Worm (Caenorhabditis elegans) whole organism, late embryonic: ENCODE measurements around the gene Y73F8A.5.

Source experiments
- K02D7.2 ChIP-seq: sonication (generic microtip); optimal IDR thresholded peaks from 2 replicates; lab custom pipeline; 2017; ENCODE audit warnings: mild to moderate bottlenecking, missing genetic modification characterization, missing compliant biosample characterization
- K09A11.1 ChIP-seq: sonication (generic microtip); optimal IDR thresholded peaks from 2 replicates; lab custom pipeline; 2017; ENCODE audit warnings: antibody characterized with exemption, mild to moderate bottlenecking, missing genetic modification characterization, missing compliant biosample characterization; ENCODE audit not compliant: insufficient read depth
- T23F11.4 ChIP-seq: fragments of 200-800 bp; sonication (Bioruptor generic); optimal IDR thresholded peaks from 2 replicates; lab custom pipeline; 2018; ENCODE audit warnings: mild to moderate bottlenecking, missing genetic modification characterization, missing compliant biosample characterization
- ama-1 ChIP-seq: fragments of 150-350 bp; optimal IDR thresholded peaks from 2 replicates; lab custom pipeline; 2014
- ceh-14 ChIP-seq: sonication (generic microtip); optimal IDR thresholded peaks from 2 replicates; lab custom pipeline; 2016; ENCODE audit warnings: missing genotype, missing genetic modification characterization, missing compliant biosample characterization
- ceh-22 ChIP-seq: sonication (generic microtip); optimal IDR thresholded peaks from 2 replicates; lab custom pipeline; 2017; ENCODE audit warnings: missing biosample characterization, missing genetic modification characterization
- ceh-24 ChIP-seq: sonication (generic microtip); optimal IDR thresholded peaks from 2 replicates; lab custom pipeline; 2016; ENCODE audit warnings: mild to moderate bottlenecking, missing genetic modification characterization, missing compliant biosample characterization
- ceh-31 ChIP-seq: sonication (generic microtip); optimal IDR thresholded peaks from 2 replicates; lab custom pipeline; 2016; ENCODE audit warnings: missing genetic modification characterization, missing compliant biosample characterization
- ceh-48 ChIP-seq: sonication (generic microtip); optimal IDR thresholded peaks from 2 replicates; lab custom pipeline; 2016; ENCODE audit warnings: missing genetic modification characterization, inconsistent platforms, missing compliant biosample characterization
- ceh-6 ChIP-seq: fragments of 200-800 bp; sonication (Bioruptor generic); optimal IDR thresholded peaks from 2 replicates; lab custom pipeline; 2018; ENCODE audit warnings: mild to moderate bottlenecking, missing genetic modification characterization, missing compliant biosample characterization
- ceh-9 ChIP-seq: sonication (generic microtip); optimal IDR thresholded peaks from 2 replicates; lab custom pipeline; 2016; ENCODE audit warnings: mild to moderate bottlenecking, missing genetic modification characterization, inconsistent platforms, missing compliant biosample characterization
- che-1 ChIP-seq: sonication (generic microtip); optimal IDR thresholded peaks from 2 replicates; lab custom pipeline; 2016; ENCODE audit warnings: mild to moderate bottlenecking, missing genetic modification characterization, missing compliant biosample characterization
- dve-1 ChIP-seq: sonication (generic microtip); optimal IDR thresholded peaks from 2 replicates; lab custom pipeline; 2017; ENCODE audit warnings: antibody characterized with exemption, mild to moderate bottlenecking, missing genetic modification characterization, missing compliant biosample characterization
- ets-4 ChIP-seq: sonication (generic microtip); optimal IDR thresholded peaks from 2 replicates; lab custom pipeline; 2016; ENCODE audit warnings: missing genetic modification characterization, missing compliant biosample characterization
- eyg-1 ChIP-seq: sonication (generic microtip); optimal IDR thresholded peaks from 2 replicates; lab custom pipeline; 2016; ENCODE audit warnings: missing genotype, missing genetic modification characterization, missing compliant biosample characterization
- fax-1 ChIP-seq: sonication (generic microtip); optimal IDR thresholded peaks from 2 replicates; lab custom pipeline; 2016; ENCODE audit warnings: missing genotype, missing genetic modification characterization, missing compliant biosample characterization
- fkh-10 ChIP-seq: fragments of 150-350 bp; optimal IDR thresholded peaks from 2 replicates; lab custom pipeline; 2014; ENCODE audit warnings: missing biosample characterization, missing genetic modification reagents, missing genetic modification characterization
- hlh-6 ChIP-seq: sonication (generic microtip); optimal IDR thresholded peaks from 2 replicates; lab custom pipeline; 2016; ENCODE audit warnings: missing genotype, missing genetic modification characterization, missing compliant biosample characterization
- hlh-8 ChIP-seq: sonication (generic microtip); optimal IDR thresholded peaks from 2 replicates; lab custom pipeline; 2016; ENCODE audit warnings: missing genotype, missing genetic modification characterization, missing compliant biosample characterization
- lim-6 ChIP-seq: sonication (generic microtip); optimal IDR thresholded peaks from 2 replicates; lab custom pipeline; 2016; ENCODE audit warnings: missing genetic modification characterization, missing compliant biosample characterization
- madf-2 ChIP-seq: sonication (generic microtip); optimal IDR thresholded peaks from 2 replicates; lab custom pipeline; 2017; ENCODE audit warnings: missing genetic modification characterization, missing compliant biosample characterization
- mec-3 ChIP-seq: sonication (generic microtip); optimal IDR thresholded peaks from 2 replicates; lab custom pipeline; 2016; ENCODE audit warnings: borderline replicate concordance, missing genetic modification characterization, missing compliant biosample characterization
- nfya-1 ChIP-seq: sonication (generic microtip); optimal IDR thresholded peaks from 2 replicates; lab custom pipeline; 2017; ENCODE audit warnings: missing genetic modification characterization, mild to moderate bottlenecking, missing compliant biosample characterization, antibody characterized with exemption, moderate library complexity
- nhr-11 ChIP-seq: fragments of 150-350 bp; optimal IDR thresholded peaks from 2 replicates; lab custom pipeline; 2014; ENCODE audit warnings: missing biosample characterization, missing genetic modification characterization
- odd-2 ChIP-seq: sonication (generic microtip); optimal IDR thresholded peaks from 2 replicates; lab custom pipeline; 2017; ENCODE audit warnings: antibody characterized with exemption, mild to moderate bottlenecking, missing genetic modification characterization, missing compliant biosample characterization
- pag-3 ChIP-seq: sonication (generic microtip); optimal IDR thresholded peaks from 2 replicates; lab custom pipeline; 2016; ENCODE audit warnings: missing compliant biosample characterization, missing genetic modification characterization, borderline replicate concordance
- pax-1 ChIP-seq: fragments of 150-350 bp; optimal IDR thresholded peaks from 2 replicates; lab custom pipeline; 2014; ENCODE audit warnings: missing biosample characterization, missing genetic modification characterization
- pha-2 ChIP-seq: sonication (generic microtip); optimal IDR thresholded peaks from 2 replicates; lab custom pipeline; 2017; ENCODE audit warnings: mild to moderate bottlenecking, missing genetic modification characterization, missing compliant biosample characterization
- pros-1 ChIP-seq: fragments of 150-350 bp; optimal IDR thresholded peaks from 2 replicates; lab custom pipeline; 2014; ENCODE audit warnings: missing biosample characterization, missing genetic modification reagents, missing genetic modification characterization
- rnt-1 ChIP-seq: sonication (generic microtip); optimal IDR thresholded peaks from 2 replicates; lab custom pipeline; 2016; ENCODE audit warnings: missing genetic modification characterization, missing compliant biosample characterization
- sdc-2 ChIP-seq: sonication (generic microtip); optimal IDR thresholded peaks from 2 replicates; lab custom pipeline; 2016; ENCODE audit warnings: missing genotype, missing genetic modification characterization, missing compliant biosample characterization
- sox-4 ChIP-seq: sonication (generic microtip); optimal IDR thresholded peaks from 2 replicates; lab custom pipeline; 2017; ENCODE audit warnings: mild to moderate bottlenecking, missing genetic modification characterization, inconsistent platforms, missing compliant biosample characterization
- syd-9 ChIP-seq: sonication (generic microtip); optimal IDR thresholded peaks from 2 replicates; lab custom pipeline; 2016; ENCODE audit warnings: mild to moderate bottlenecking, missing genetic modification characterization, moderate library complexity, missing compliant biosample characterization
- tbx-7 ChIP-seq: sonication (generic microtip); optimal IDR thresholded peaks from 2 replicates; lab custom pipeline; 2016; ENCODE audit warnings: missing genotype, missing genetic modification characterization, missing compliant biosample characterization
- ttx-3 ChIP-seq: sonication (generic microtip); optimal IDR thresholded peaks from 2 replicates; lab custom pipeline; 2016; ENCODE audit warnings: missing genetic modification reagents, missing genetic modification characterization, missing compliant biosample characterization
- unc-3 ChIP-seq, 2 experiments: fragments of 200-800 bp in 1 of 2; sonication (Bioruptor generic) in 1 of 2; sonication (generic microtip) in 1 of 2; conservative IDR thresholded peaks in 1 of 2; optimal IDR thresholded peaks in 1 of 2; 2 replicates each; pipeline versions ENCODE4 v1.3.6 to Lab custom; 2016 to 2022; ENCODE audit warnings: missing compliant biosample characterization in 2 of 2, missing genetic modification characterization in 2 of 2, missing genetic modification reagents in 1 of 2
- unc-42 ChIP-seq: sonication (generic microtip); optimal IDR thresholded peaks from 2 replicates; lab custom pipeline; 2016; ENCODE audit warnings: missing genotype, missing genetic modification characterization, missing compliant biosample characterization
- unc-86 ChIP-seq: sonication (generic microtip); optimal IDR thresholded peaks from 2 replicates; lab custom pipeline; 2016; ENCODE audit warnings: missing genetic modification characterization, missing compliant biosample characterization

Gene Y73F8A.5

DNA sequence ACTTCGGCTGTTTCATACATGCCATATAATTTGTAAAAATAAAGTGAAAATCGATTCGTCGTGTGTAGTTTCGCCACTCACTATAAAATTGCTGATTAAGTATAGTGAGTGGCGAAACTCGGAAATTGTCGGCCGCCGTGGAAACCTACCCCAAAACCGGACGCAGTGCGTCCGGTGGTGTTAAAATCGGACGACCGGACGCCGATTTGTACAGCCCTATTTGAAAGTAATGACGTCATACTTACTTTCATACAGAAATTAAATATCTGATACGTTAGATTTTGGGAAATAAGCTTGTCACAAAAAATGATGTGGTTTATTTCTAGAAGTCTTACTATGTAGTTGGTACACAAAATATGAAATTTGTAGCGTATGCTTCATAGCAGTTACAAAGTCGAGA, 25.4 kb upstream of the Y73F8A.5 start:
- TF ChIP-seq K09A11.1 (tag; lab: Kevin White, UChicago) (no peak), ceh-48 (tag; lab: Kevin White, UChicago) (no peak), pros-1 (tag; lab: Kevin White, UChicago) (no peak), ets-4 (tag; lab: Kevin White, UChicago) (no peak), unc-3 (GFP tag; conservative IDR thresholded peaks at IDR 0.05; lab: Robert Waterston, UW) (no peak), unc-3 (tag; optimal IDR thresholded peaks at IDR 0.05; lab: Kevin White, UChicago) (no peak), tbx-7 (tag; lab: Kevin White, UChicago) (no peak), hlh-6 (tag; lab: Kevin White, UChicago) (no peak), mec-3 (no peak), syd-9 (tag; lab: Kevin White, UChicago) (no peak), che-1 (tag; lab: Kevin White, UChicago) (no peak)

ce11 chrIV:15234943-15235605, 24.6 kb upstream of the Y73F8A.5 start, which contains the start of gene pkd-2:
Gene pkd-2 (minus strand): TSS chrIV:15234993.
- TF ChIP-seq ceh-14 (tag; lab: Kevin White, UChicago) (no peak), rnt-1 (tag; lab: Kevin White, UChicago) (no peak), ama-1 (lab: Kevin White, UChicago) (no peak), fax-1 (no peak), T23F11.4 (GFP tag; lab: Kevin White, UChicago) (no peak)

ce11 chrIV:15235856-15236255, 23.8 kb upstream of the Y73F8A.5 start, which contains the start of gene lgc-52:
Gene lgc-52 (plus strand): TSS chrIV:15236123.
- TF ChIP-seq unc-42 (tag; lab: Kevin White, UChicago) (peak; percentile 71), ceh-6 (GFP tag; lab: Kevin White, UChicago) (no peak), unc-86 (no peak), madf-2 (no peak), pha-2 (tag; lab: Kevin White, UChicago) (no peak), ceh-48 (tag; lab: Kevin White, UChicago) (no peak)

DNA sequence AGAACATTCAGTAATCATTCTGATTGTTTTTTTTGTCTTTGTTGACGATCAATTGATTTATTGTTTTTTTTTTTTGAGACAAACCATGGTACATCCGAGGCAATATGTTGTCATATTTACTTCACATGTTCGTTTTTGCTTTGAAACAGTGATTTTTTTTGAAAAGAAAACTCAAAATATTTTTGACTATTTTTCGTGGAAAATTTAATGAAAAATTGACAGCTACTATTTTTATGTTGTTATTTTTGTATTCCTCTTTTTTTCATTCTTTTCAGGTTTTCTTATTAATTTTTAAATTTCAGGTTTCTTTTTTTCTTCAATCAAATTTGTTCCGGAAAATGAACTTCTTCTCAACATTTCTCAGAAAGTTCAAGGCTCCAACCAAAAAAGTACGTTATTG, 14.0 kb upstream of the Y73F8A.5 start, which contains the start of gene Y73F8A.36:
TSS of gene Y73F8A.36 (plus strand) at position 301 of the 400 bp plus-strand sequence.
- TF ChIP-seq pag-3 (tag; lab: Kevin White, UChicago) (no peak), ceh-24 (tag; lab: Kevin White, UChicago) (no peak), ttx-3 (tag; lab: Kevin White, UChicago) (no peak), lim-6 (tag; lab: Kevin White, UChicago) (no peak), unc-86 (no peak), ets-4 (tag; lab: Kevin White, UChicago) (no peak), pax-1 (tag; lab: Kevin White, UChicago) (no peak), nfya-1 (tag; lab: Kevin White, UChicago) (no peak), ceh-31 (tag; lab: Kevin White, UChicago) (no peak), odd-2 (tag; lab: Kevin White, UChicago) (no peak), dve-1 (no peak), sox-4 (tag; lab: Kevin White, UChicago) (no peak), eyg-1 (tag; lab: Kevin White, UChicago) (no peak)

- TF ChIP-seq ceh-22 (tag; lab: Kevin White, UChicago) (no peak), ama-1 (lab: Kevin White, UChicago) (no peak), fkh-10 (GFP tag; lab: Kevin White, UChicago) (no peak), unc-86 (no peak), sdc-2 (tag; lab: Kevin White, UChicago) (no peak), nhr-11 (no peak), K02D7.2 (tag; lab: Kevin White, UChicago) (no peak), fax-1 (no peak), ceh-9 (tag; lab: Kevin White, UChicago) (no peak), hlh-8 (tag; lab: Kevin White, UChicago) (no peak), nfya-1 (tag; lab: Kevin White, UChicago) (no peak), ets-4 (tag; lab: Kevin White, UChicago) (no peak)
Measured at ce11 chrIV:15251075-15251474, 8.6 kb upstream of the Y73F8A.5 start.
